Fruit fly (Drosophila melanogaster) whole organism, wandering third instar larva: ENCODE measurements around the gene CG6901.

Experiments
- CG9705 ChIP-seq: fragments of 200-800 bp; sonication (Bioruptor generic); optimal IDR thresholded peaks from 2 replicates; lab custom pipeline; 2018; ENCODE audit warnings: missing biosample characterization, mild to moderate bottlenecking, missing genetic modification characterization
- CrebA ChIP-seq: fragments of 200-800 bp; sonication (Bioruptor generic); optimal IDR thresholded peaks from 2 replicates; lab custom pipeline; 2016; ENCODE audit warnings: missing biosample characterization, mild to moderate bottlenecking, missing genetic modification characterization, borderline replicate concordance
- Dfd ChIP-seq: fragments of >200 bp; optimal IDR thresholded peaks from 2 replicates; lab custom pipeline; 2017; ENCODE audit warnings: missing biosample characterization, missing genetic modification characterization
- Dif ChIP-seq: fragments of 200-275, 200-300 bp; sonication (Bioruptor generic); optimal IDR thresholded peaks from 2 replicates; lab custom pipeline; 2018; ENCODE audit warnings: missing biosample characterization, missing genetic modification characterization; ENCODE audit not compliant: partially characterized antibody
- GATAd ChIP-seq: sonication (Bioruptor generic); optimal IDR thresholded peaks from 2 replicates; lab custom pipeline; 2016; ENCODE audit warnings: missing biosample characterization, missing genetic modification characterization
- HLH106 ChIP-seq: fragments of 200-800 bp; optimal IDR thresholded peaks from 3 replicates; lab custom pipeline; 2019; ENCODE audit warnings: missing biosample characterization, mild to moderate bottlenecking, missing genetic modification characterization, moderate library complexity
- Hnf4 ChIP-seq: fragments of 200-800 bp; sonication (Bioruptor generic); optimal IDR thresholded peaks from 2 replicates; lab custom pipeline; 2016; ENCODE audit warnings: missing biosample characterization, mild to moderate bottlenecking, missing genetic modification characterization
- Hr83 ChIP-seq: fragments of 200-300 bp; sonication (Bioruptor generic); optimal IDR thresholded peaks from 2 replicates; lab custom pipeline; 2016; ENCODE audit warnings: missing biosample characterization, mild to moderate bottlenecking, missing genetic modification characterization, moderate library complexity; ENCODE audit not compliant: poor library complexity, severe bottlenecking
- Jra ChIP-seq: sonication (Bioruptor generic); optimal IDR thresholded peaks from 2 replicates; lab custom pipeline; 2016; ENCODE audit warnings: missing biosample characterization, missing genetic modification characterization
- Myc ChIP-seq: fragments of >200 bp; optimal IDR thresholded peaks from 2 replicates; lab custom pipeline; 2017
- N ChIP-seq: fragments of >200 bp; optimal IDR thresholded peaks from 2 replicates; lab custom pipeline; 2018; ENCODE audit warnings: missing biosample characterization, missing external identifiers, missing genetic modification characterization
- Rel ChIP-seq, 2 experiments: fragments of 200-800 bp; sonication (Bioruptor generic) in 1 of 2; optimal IDR thresholded peaks; 2 replicates in 1 of 2; 3 replicates in 1 of 2; lab custom pipeline; 2016 to 2019; ENCODE audit warnings: mild to moderate bottlenecking in 2 of 2, missing biosample characterization in 2 of 2, missing genetic modification characterization in 2 of 2, moderate library complexity in 1 of 2
- Sp1 ChIP-seq: fragments of 200-800 bp; sonication (Bioruptor generic); optimal IDR thresholded peaks from 3 replicates; lab custom pipeline; 2019; ENCODE audit warnings: missing biosample characterization, mild to moderate bottlenecking, missing genetic modification characterization, moderate library complexity
- Vsx2 ChIP-seq: fragments of 200-300, 225-300 bp; sonication (Bioruptor generic); optimal IDR thresholded peaks from 2 replicates; lab custom pipeline; 2018; ENCODE audit warnings: missing biosample characterization, missing genetic modification characterization; ENCODE audit not compliant: partially characterized antibody
- br ChIP-seq: fragments of 200-800 bp; sonication (Bioruptor generic); optimal IDR thresholded peaks from 2 replicates; lab custom pipeline; 2016; ENCODE audit warnings: missing biosample characterization, missing genetic modification characterization
- brk ChIP-seq: fragments of 200-800 bp; sonication (Bioruptor generic); optimal IDR thresholded peaks from 2 replicates; lab custom pipeline; 2016; ENCODE audit warnings: missing biosample characterization, mild to moderate bottlenecking, missing genetic modification characterization
- dmrt93B ChIP-seq: fragments of 200-800 bp; sonication (Bioruptor generic); optimal IDR thresholded peaks from 2 replicates; lab custom pipeline; 2018; ENCODE audit warnings: missing biosample characterization, mild to moderate bottlenecking, missing genetic modification characterization
- ey ChIP-seq: fragments of 200-800 bp; sonication (Bioruptor generic); optimal IDR thresholded peaks from 2 replicates; lab custom pipeline; 2016; ENCODE audit warnings: missing biosample characterization, missing genetic modification characterization
- foxo ChIP-seq, 2 experiments: fragments of 200-800 bp; sonication (Bioruptor generic); optimal IDR thresholded peaks; 2 replicates in 1 of 2; 3 replicates in 1 of 2; lab custom pipeline; 2016 to 2017; ENCODE audit warnings: missing biosample characterization in 2 of 2, missing genetic modification characterization in 2 of 2
- fru ChIP-seq: fragments of 200-800 bp; sonication (Bioruptor generic); optimal IDR thresholded peaks from 3 replicates; lab custom pipeline; 2016; ENCODE audit warnings: missing biosample characterization, mild to moderate bottlenecking, missing genetic modification characterization
- h ChIP-seq: fragments of 200-800 bp; sonication (Bioruptor generic); optimal IDR thresholded peaks from 3 replicates; lab custom pipeline; 2016; ENCODE audit warnings: missing biosample characterization, mild to moderate bottlenecking, missing genetic modification characterization
- jim ChIP-seq: fragments of 175-275, 200-325 bp; sonication (Bioruptor generic); optimal IDR thresholded peaks from 2 replicates; lab custom pipeline; 2016; ENCODE audit warnings: missing biosample characterization, mild to moderate bottlenecking, missing genetic modification characterization
- lola ChIP-seq: fragments of >200 bp; optimal IDR thresholded peaks from 2 replicates; lab custom pipeline; 2017; ENCODE audit warnings: missing biosample characterization, missing genetic modification characterization
- psq ChIP-seq: fragments of 200-800 bp; sonication (Bioruptor generic); optimal IDR thresholded peaks from 3 replicates; lab custom pipeline; 2017; ENCODE audit warnings: missing biosample characterization, mild to moderate bottlenecking, missing genetic modification characterization, moderate library complexity
- sv ChIP-seq: fragments of 200-800 bp; sonication (Bioruptor generic); optimal IDR thresholded peaks from 3 replicates; lab custom pipeline; 2016; ENCODE audit warnings: missing biosample characterization, missing genetic modification characterization
- tai ChIP-seq: sonication (Bioruptor generic); optimal IDR thresholded peaks from 2 replicates; lab custom pipeline; 2016; ENCODE audit warnings: missing biosample characterization, missing genetic modification characterization
- woc ChIP-seq: sonication (Bioruptor generic); optimal IDR thresholded peaks from 2 replicates; lab custom pipeline; 2016; ENCODE audit warnings: missing biosample characterization, mild to moderate bottlenecking, missing genetic modification characterization

The CG6901 gene

dm6 chr3R:16275329-16275728 is 47.9 kb upstream of the CG6901 start:
- TF ChIP-seq br (GFP tag; lab: Kevin White, UChicago), result no peak
- TF ChIP-seq ey (GFP tag; lab: Kevin White, UChicago), result no peak
- TF ChIP-seq Vsx2 (GFP tag; lab: Kevin White, UChicago), result no peak
- no peak for TF ChIP-seq N (GFP tag; lab: Kevin White, UChicago)
- no peak for TF ChIP-seq dmrt93B (GFP tag; lab: Kevin White, UChicago)
- TF ChIP-seq Hr83 (GFP tag; lab: Kevin White, UChicago), result no peak
- TF ChIP-seq GATAd, result no peak
- no peak for TF ChIP-seq h
- TF ChIP-seq sv (GFP tag; lab: Kevin White, UChicago), result no peak
- TF ChIP-seq tai (GFP tag; lab: Kevin White, UChicago), result no peak
- TF ChIP-seq Dfd (GFP tag; lab: Kevin White, UChicago), result no peak
- TF ChIP-seq HLH106 (tag; lab: Kevin White, UChicago), result no peak
- no peak for TF ChIP-seq Dif (GFP tag; lab: Kevin White, UChicago)
- no peak for TF ChIP-seq jim (GFP tag; lab: Kevin White, UChicago)
- no peak for TF ChIP-seq Hnf4 (GFP tag; lab: Kevin White, UChicago)
- no peak for TF ChIP-seq foxo (GFP tag; optimal IDR thresholded peaks at IDR 0.05; lab: Kevin White, UChicago)
- TF ChIP-seq Jra (GFP tag; lab: Kevin White, UChicago), result no peak
- TF ChIP-seq fru (GFP tag; lab: Kevin White, UChicago), result no peak
- no peak for TF ChIP-seq Rel (GFP tag; optimal IDR thresholded peaks at IDR 0.05; lab: Kevin White, UChicago)
- TF ChIP-seq Rel (tag; optimal IDR thresholded peaks at IDR 0.05; lab: Kevin White, UChicago), result no peak
- TF ChIP-seq, all 38 proteins: peak for 0

dm6 chr3R:16275890-16276619 is 47.2 kb upstream of the CG6901 start:
- TF ChIP-seq Rel (GFP tag; optimal IDR thresholded peaks at IDR 0.05; lab: Kevin White, UChicago) (no peak), Rel (tag; optimal IDR thresholded peaks at IDR 0.05; lab: Kevin White, UChicago) (no peak), brk (GFP tag; lab: Kevin White, UChicago) (no peak), HLH106 (tag; lab: Kevin White, UChicago) (no peak), Vsx2 (GFP tag; lab: Kevin White, UChicago) (no peak), Jra (GFP tag; lab: Kevin White, UChicago) (no peak), foxo (GFP tag; optimal IDR thresholded peaks at IDR 0.05; lab: Kevin White, UChicago) (no peak), GATAd (no peak), woc (no peak), fru (GFP tag; lab: Kevin White, UChicago) (no peak), h (no peak)

dm6 chr3R:16276992-16277391 is 46.2 kb upstream of the CG6901 start:
- no peak for TF ChIP-seq h
- TF ChIP-seq dmrt93B (GFP tag; lab: Kevin White, UChicago), result no peak
- no peak for TF ChIP-seq GATAd

- no peak for TF ChIP-seq psq (GFP tag; lab: Kevin White, UChicago)
- no peak for TF ChIP-seq ey (GFP tag; lab: Kevin White, UChicago)
- TF ChIP-seq CrebA (GFP tag; lab: Kevin White, UChicago), result no peak
- TF ChIP-seq jim (GFP tag; lab: Kevin White, UChicago), result no peak
- no peak for TF ChIP-seq HLH106 (tag; lab: Kevin White, UChicago)
- no peak for TF ChIP-seq dmrt93B (GFP tag; lab: Kevin White, UChicago)
Measured at dm6 chr3R:16277543-16277942, 45.7 kb upstream of the CG6901 start.

- TF ChIP-seq sv (GFP tag; lab: Kevin White, UChicago), result no peak
- no peak for TF ChIP-seq Dif (GFP tag; lab: Kevin White, UChicago)
- TF ChIP-seq Dfd (GFP tag; lab: Kevin White, UChicago), result no peak
- TF ChIP-seq HLH106 (tag; lab: Kevin White, UChicago), result no peak
- no peak for TF ChIP-seq Sp1 (GFP tag; lab: Kevin White, UChicago)
- TF ChIP-seq CG9705 (GFP tag; lab: Kevin White, UChicago), result no peak
- TF ChIP-seq Myc (lab: Kevin White, UChicago), result no peak
- no peak for TF ChIP-seq Jra (GFP tag; lab: Kevin White, UChicago)
- no peak for TF ChIP-seq Rel (GFP tag; optimal IDR thresholded peaks at IDR 0.05; lab: Kevin White, UChicago)
- no peak for TF ChIP-seq Rel (tag; optimal IDR thresholded peaks at IDR 0.05; lab: Kevin White, UChicago)
- TF ChIP-seq lola (GFP tag; lab: Kevin White, UChicago), result no peak
- TF ChIP-seq dmrt93B (GFP tag; lab: Kevin White, UChicago), result no peak
- TF ChIP-seq Vsx2 (GFP tag; lab: Kevin White, UChicago), result no peak
- TF ChIP-seq psq (GFP tag; lab: Kevin White, UChicago), result no peak
Measured at dm6 chr3R:16279382-16279932, 43.8 kb upstream of the CG6901 start.
